Worm (Caenorhabditis elegans) whole organism, mixed stage, embryonic: Measurements from ENCODE around the gene BE10.4.

Source experiments
- blmp-1 ChIP-seq: fragments of 150-350 bp; optimal IDR thresholded peaks from 2 replicates; lab custom pipeline; 2014; ENCODE audit warnings: missing biosample characterization, missing genetic modification characterization
- ham-2 ChIP-seq: fragments of 200-800 bp; sonication (Bioruptor generic); optimal IDR thresholded peaks from 2 replicates; lab custom pipeline; 2018; ENCODE audit warnings: mild to moderate bottlenecking, missing genetic modification characterization, missing compliant biosample characterization
- mab-5 ChIP-seq: fragments of 150-350 bp; optimal IDR thresholded peaks from 2 replicates; lab custom pipeline; 2014; ENCODE audit warnings: missing biosample characterization, missing genetic modification characterization
- mep-1 ChIP-seq: fragments of 150-350 bp; optimal IDR thresholded peaks from 2 replicates; lab custom pipeline; 2017; ENCODE audit warnings: missing biosample characterization, missing genetic modification reagents, missing genetic modification characterization, inconsistent platforms
- nhr-28 ChIP-seq: fragments of 150-350 bp; optimal IDR thresholded peaks from 2 replicates; lab custom pipeline; 2014; ENCODE audit warnings: missing biosample characterization, missing genetic modification characterization

- TF ChIP-seq blmp-1 (tag; lab: Kevin White, UChicago): no peak
- TF ChIP-seq ham-2 (GFP tag; lab: Kevin White, UChicago): no peak
- TF ChIP-seq nhr-28: no peak
- TF ChIP-seq mep-1 (tag; lab: Kevin White, UChicago): no peak
- no peak for TF ChIP-seq mab-5 (tag; lab: Kevin White, UChicago)
These were observed 23.9 kb upstream of the BE10.4 start, which contains the start of gene BE10.1 for ce11 chrIII:12789420-12789819.
